Worm (Caenorhabditis elegans) whole organism, late embryonic: Measurements from ENCODE around the gene cth-2.

Source experiments
- C38D4.7 ChIP-seq: fragments of 200-800 bp; sonication (Bioruptor generic); optimal IDR thresholded peaks from 2 replicates; lab custom pipeline; 2018; ENCODE audit warnings: mild to moderate bottlenecking, missing genetic modification characterization, moderate library complexity, missing compliant biosample characterization
- ceh-2 ChIP-seq: sonication (generic microtip); optimal IDR thresholded peaks from 2 replicates; lab custom pipeline; 2016; ENCODE audit warnings: missing genotype, missing genetic modification characterization, missing compliant biosample characterization
- nhr-11 ChIP-seq: fragments of 150-350 bp; optimal IDR thresholded peaks from 2 replicates; lab custom pipeline; 2014; ENCODE audit warnings: missing biosample characterization, missing genetic modification characterization
- ttx-3 ChIP-seq: sonication (generic microtip); optimal IDR thresholded peaks from 2 replicates; lab custom pipeline; 2016; ENCODE audit warnings: missing genetic modification reagents, missing genetic modification characterization, missing compliant biosample characterization

ce11 chrII:7060791-7061190, 3.0 kb upstream of the cth-2 start:
- TF ChIP-seq nhr-11, result no peak
- TF ChIP-seq C38D4.7 (GFP tag; lab: Kevin White, UChicago), result no peak
- no peak for TF ChIP-seq ceh-2 (tag; lab: Kevin White, UChicago)
- TF ChIP-seq ttx-3 (tag; lab: Kevin White, UChicago), result no peak
